Worm (Caenorhabditis elegans) whole organism, early embryonic: Measurements from ENCODE around the gene Y45G5AM.6.

ENCODE experiments used
- B0310.2 ChIP-seq: sonication (generic microtip); optimal IDR thresholded peaks from 2 replicates; lab custom pipeline; 2016; ENCODE audit warnings: mild to moderate bottlenecking, missing genetic modification characterization, missing compliant biosample characterization
- ceh-36 ChIP-seq: sonication (generic microtip); optimal IDR thresholded peaks from 2 replicates; lab custom pipeline; 2016; ENCODE audit warnings: missing genetic modification characterization, inconsistent platforms, missing compliant biosample characterization

- no peak for TF ChIP-seq ceh-36
- TF ChIP-seq B0310.2 (tag; lab: Kevin White, UChicago): no peak
Observed at ce11 chrV:4169658-4170057, 17.6 kb upstream of the Y45G5AM.6 start.
